Fruit fly (Drosophila melanogaster): ENCODE data around the gene unc80.

unc80 gene

DNA sequence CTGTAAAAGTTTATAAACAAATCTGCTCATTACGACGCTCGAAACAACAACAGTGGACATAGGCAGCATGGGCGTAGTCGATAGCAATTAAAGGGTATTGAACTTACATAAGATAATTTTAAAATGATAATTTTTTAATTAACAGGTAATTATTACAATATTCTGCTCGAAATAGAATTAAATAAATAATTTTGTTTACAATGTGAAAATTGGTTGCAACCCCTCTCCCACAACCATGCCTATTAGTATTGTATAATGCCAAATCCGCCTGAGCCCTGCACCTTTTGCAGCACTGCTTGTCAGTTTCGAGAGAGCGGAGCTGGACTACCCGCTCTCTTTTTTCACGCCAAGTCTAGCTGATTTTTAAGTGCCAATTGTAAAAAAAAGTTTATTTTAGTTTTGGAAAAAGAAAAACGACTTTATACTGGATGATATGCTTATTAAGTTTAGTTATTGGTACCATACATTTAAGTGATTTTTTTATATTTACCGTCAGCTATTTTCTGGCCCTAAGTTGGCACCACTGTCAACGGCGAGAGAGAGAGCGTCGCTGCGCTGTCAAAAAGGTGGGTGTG, 26.1 kb upstream of the unc80 start, which contains the start of the genes CG5611 and Mtl (continued):
- TF ChIP-seq CG31224 (GFP tag; IDR thresholded peaks at IDR 0.05) (peak; percentile 99), CG2875 (GFP tag; optimal IDR thresholded peaks at IDR 0.05) (peak; percentile 99), chn (GFP tag; optimal IDR thresholded peaks at IDR 0.05) (peak; percentile 99), seq (GFP tag; IDR thresholded peaks at IDR 0.05) (peak; percentile 100), zen (tag; optimal IDR thresholded peaks at IDR 0.05) (peak; percentile 100), cato (GFP tag; optimal IDR thresholded peaks at IDR 0.05; ENCODE audit: borderline replicate concordance) (peak; percentile 99), ind (GFP tag; optimal IDR thresholded peaks at IDR 0.05) (peak; percentile 100), gfzf (GFP tag; optimal IDR thresholded peaks at IDR 0.05) (peak; percentile 29), CG32532 (GFP tag; IDR thresholded peaks at IDR 0.05) (peak; percentile 100), CG4424 (GFP tag; optimal IDR thresholded peaks at IDR 0.05) (peak; percentile 100), CG3281 (GFP tag; optimal IDR thresholded peaks at IDR 0.05) (peak; percentile 99), CG10366 (GFP tag; IDR thresholded peaks at IDR 0.05) (peak; percentile 100), Scr (GFP tag; IDR thresholded peaks at IDR 0.05; ENCODE audit: partially characterized antibody) (peak; percentile 36; the same call in 1 of the 2 replicates), fd64A (GFP tag; optimal IDR thresholded peaks at IDR 0.05) (peak; percentile 99), MTF-1 (GFP tag; optimal IDR thresholded peaks at IDR 0.05; ENCODE audit: borderline replicate concordance) (peak; percentile 99), Dp (GFP tag; optimal IDR thresholded peaks at IDR 0.05) (peak; percentile 41), CG31441 (GFP tag; IDR thresholded peaks at IDR 0.05) (peak; percentile 99), HLH4C (GFP tag; IDR thresholded peaks at IDR 0.05; ENCODE audit: partially characterized antibody) (0 out of 3 replicates have a peak, but pooled peaks have one; percentile 10), Dip3 (GFP tag; optimal IDR thresholded peaks at IDR 0.05) (peak; percentile 98), Ets65A (GFP tag) (peak; percentile 100), CG10979 (tag; optimal IDR thresholded peaks at IDR 0.05) (peak; percentile 100), shn (GFP tag; optimal IDR thresholded peaks at IDR 0.05) (peak; percentile 93), sob (GFP tag; IDR thresholded peaks at IDR 0.05) (peak; percentile 100), lab (GFP tag; optimal IDR thresholded peaks at IDR 0.05) (peak; percentile 100), Lhr (GFP tag; optimal IDR thresholded peaks at IDR 0.05) (peak; percentile 99), dmrt11E (tag; optimal IDR thresholded peaks at IDR 0.05) (peak; percentile 100), sisA (GFP tag; IDR thresholded peaks at IDR 0.05) (peak; percentile 100), z (GFP tag; IDR thresholded peaks at IDR 0.05) (peak; percentile 87), sc (optimal IDR thresholded peaks at IDR 0.05) (no peak), sc (GFP tag; optimal IDR thresholded peaks at IDR 0.05) (peak; percentile 99), Mes4 (GFP tag; optimal IDR thresholded peaks at IDR 0.05) (peak; percentile 88), HLH54F (GFP tag; optimal IDR thresholded peaks at IDR 0.05) (peak; percentile 99), crc (GFP tag; optimal IDR thresholded peaks at IDR 0.05) (peak; percentile 89), D19B (GFP tag; optimal IDR thresholded peaks at IDR 0.05) (peak; percentile 98), CG14441 (GFP tag; IDR thresholded peaks at IDR 0.05) (peak; percentile 100), az2 (GFP tag; optimal IDR thresholded peaks at IDR 0.05) (peak; percentile 100), CG17612 (GFP tag; IDR thresholded peaks at IDR 0.05) (peak; percentile 100), pan (optimal IDR thresholded peaks at IDR 0.05) (no peak), pan (GFP tag; optimal IDR thresholded peaks at IDR 0.05 in 1 of 2, IDR thresholded peaks at IDR 0.05 in 1 of 2) (peak in 1 of 2 experiments; percentile 100), Taf1 (GFP tag; IDR thresholded peaks at IDR 0.05) (peak; percentile 100), CG10565 (GFP tag; optimal IDR thresholded peaks at IDR 0.05) (peak; percentile 97), ash1 (GFP tag; optimal IDR thresholded peaks at IDR 0.05) (peak; percentile 96), klu (GFP tag; IDR thresholded peaks at IDR 0.05) (peak; percentile 100), CG16813 (GFP tag; IDR thresholded peaks at IDR 0.05; ENCODE audit: partially characterized antibody) (0 out of 3 replicates have a peak, but pooled peaks have one; percentile 43), tup (GFP tag; optimal IDR thresholded peaks at IDR 0.05) (peak; percentile 98), fu2 (GFP tag; optimal IDR thresholded peaks at IDR 0.05) (peak; percentile 97), Awh (GFP tag; IDR thresholded peaks at IDR 0.05) (peak; percentile 100), dimm (GFP tag; IDR thresholded peaks at IDR 0.05) (peak; percentile 99), CG7357 (GFP tag; IDR thresholded peaks at IDR 0.05) (peak; percentile 99), nerfin-1 (tag; optimal IDR thresholded peaks at IDR 0.05) (peak; percentile 99)

All from whole organism, embryonic.